Worm (Caenorhabditis elegans): ENCODE results near the gene clec-9.

clec-9 gene

ce11 chrV:16692988-16693387 lies 13.5 kb downstream of the clec-9 start:
- TF ChIP-seq ceh-16 (tag; optimal IDR thresholded peaks at IDR 0.05) (no peak), elt-1 (tag; optimal IDR thresholded peaks at IDR 0.05) (no peak), unc-62 (GFP tag; optimal IDR thresholded peaks at IDR 0.05) (no peak), alr-1 (tag; optimal IDR thresholded peaks at IDR 0.05) (no peak), unc-39 (tag; optimal IDR thresholded peaks at IDR 0.05) (no peak), lin-11 (tag; optimal IDR thresholded peaks at IDR 0.05) (no peak), nhr-12 (tag; optimal IDR thresholded peaks at IDR 0.05) (no peak), mab-5 (tag; optimal IDR thresholded peaks at IDR 0.05) (no peak), unc-55 (GFP tag; optimal IDR thresholded peaks at IDR 0.05) (no peak), sem-4 (tag; optimal IDR thresholded peaks at IDR 0.05) (no peak), ztf-11 (tag; optimal IDR thresholded peaks at IDR 0.05) (no peak), nhr-25 (tag; optimal IDR thresholded peaks at IDR 0.05) (no peak), mbf-1 (tag; optimal IDR thresholded peaks at IDR 0.05) (no peak), sma-9 (GFP tag; optimal IDR thresholded peaks at IDR 0.05) (no peak), sma-9 (tag; optimal IDR thresholded peaks at IDR 0.05) (no peak), zag-1 (tag; optimal IDR thresholded peaks at IDR 0.05) (no peak), fos-1 (tag; optimal IDR thresholded peaks at IDR 0.05) (no peak), gmeb-1 (tag; optimal IDR thresholded peaks at IDR 0.05) (no peak)

- no peak for TF ChIP-seq blmp-1 (tag; optimal IDR thresholded peaks at IDR 0.05; ENCODE audit: insufficient read depth)
- no peak for TF ChIP-seq mab-5 (tag; optimal IDR thresholded peaks at IDR 0.05)
- no peak for TF ChIP-seq skn-1 (tag; optimal IDR thresholded peaks at IDR 0.05)
- no peak for TF ChIP-seq nhr-23 (tag; optimal IDR thresholded peaks at IDR 0.05)
- TF ChIP-seq nhr-25 (tag; optimal IDR thresholded peaks at IDR 0.05), result no peak
- TF ChIP-seq nhr-6 (tag; optimal IDR thresholded peaks at IDR 0.05), result no peak
- no peak for TF ChIP-seq ztf-1 (GFP tag; conservative IDR thresholded peaks at IDR 0.05)
- TF ChIP-seq lin-39 (tag; optimal IDR thresholded peaks at IDR 0.05), result no peak
- TF ChIP-seq unc-39 (tag; optimal IDR thresholded peaks at IDR 0.05), result no peak
- TF ChIP-seq unc-55 (GFP tag; optimal IDR thresholded peaks at IDR 0.05), result no peak
- TF ChIP-seq R02D3.7 (tag; optimal IDR thresholded peaks at IDR 0.05), result no peak
- no peak for TF ChIP-seq sma-9 (GFP tag; optimal IDR thresholded peaks at IDR 0.05)
- no peak for TF ChIP-seq sma-9 (tag; optimal IDR thresholded peaks at IDR 0.05)
- no peak for TF ChIP-seq ZK546.5 (tag; optimal IDR thresholded peaks at IDR 0.05)
- no peak for TF ChIP-seq mdl-1 (tag; optimal IDR thresholded peaks at IDR 0.05)
- TF ChIP-seq sma-3 (GFP tag; optimal IDR thresholded peaks at IDR 0.05), result no peak
- TF ChIP-seq nhr-129 (tag; optimal IDR thresholded peaks at IDR 0.05), result no peak
- no peak for TF ChIP-seq nhr-12 (tag; optimal IDR thresholded peaks at IDR 0.05)
Observed at ce11 chrV:16687227-16687626, 19.2 kb downstream of the clec-9 start, which contains the start of gene srz-102. srz-102 (plus strand) TSS chrV:16687527.

ce11 chrV:16685725-16686124 lies 20.7 kb downstream of the clec-9 start, which contains the start of gene srw-43:
srw-43 (plus strand) TSS chrV:16686025.
- no peak for TF ChIP-seq sma-3 (GFP tag; optimal IDR thresholded peaks at IDR 0.05)
- TF ChIP-seq unc-62 (GFP tag; optimal IDR thresholded peaks at IDR 0.05), result no peak
- no peak for TF ChIP-seq nhr-12 (tag; optimal IDR thresholded peaks at IDR 0.05)
- no peak for TF ChIP-seq lsy-2 (tag; optimal IDR thresholded peaks at IDR 0.05)
- TF ChIP-seq blmp-1 (tag; optimal IDR thresholded peaks at IDR 0.05; ENCODE audit: insufficient read depth), result no peak
- TF ChIP-seq R02D3.7 (tag; optimal IDR thresholded peaks at IDR 0.05), result no peak
- TF ChIP-seq nhr-237 (tag; optimal IDR thresholded peaks at IDR 0.05), result no peak
- no peak for TF ChIP-seq nhr-21 (tag; optimal IDR thresholded peaks at IDR 0.05)
- no peak for TF ChIP-seq ztf-1 (GFP tag; conservative IDR thresholded peaks at IDR 0.05)
- TF ChIP-seq nhr-129 (tag; optimal IDR thresholded peaks at IDR 0.05), result no peak
- no peak for TF ChIP-seq dmd-4 (tag; optimal IDR thresholded peaks at IDR 0.05)
- TF ChIP-seq Y55F3AM.14 (GFP tag; optimal IDR thresholded peaks at IDR 0.05), result no peak
- TF ChIP-seq lin-11 (tag; optimal IDR thresholded peaks at IDR 0.05), result no peak
- no peak for TF ChIP-seq unc-39 (tag; optimal IDR thresholded peaks at IDR 0.05)
- no peak for TF ChIP-seq mbf-1 (tag; optimal IDR thresholded peaks at IDR 0.05)
- no peak for TF ChIP-seq ceh-16 (tag; optimal IDR thresholded peaks at IDR 0.05)

- TF ChIP-seq C34F6.9 (tag; optimal IDR thresholded peaks at IDR 0.05) (no peak), nhr-25 (tag; optimal IDR thresholded peaks at IDR 0.05) (no peak), crh-2 (tag; optimal IDR thresholded peaks at IDR 0.05) (no peak), nhr-6 (tag; optimal IDR thresholded peaks at IDR 0.05) (no peak), ama-1 (optimal IDR thresholded peaks at IDR 0.05) (no peak), nhr-129 (tag; optimal IDR thresholded peaks at IDR 0.05) (no peak), elt-1 (tag; optimal IDR thresholded peaks at IDR 0.05) (no peak), unc-39 (tag; optimal IDR thresholded peaks at IDR 0.05) (no peak), sem-4 (tag; optimal IDR thresholded peaks at IDR 0.05) (no peak), alr-1 (tag; optimal IDR thresholded peaks at IDR 0.05) (no peak), ceh-16 (tag; optimal IDR thresholded peaks at IDR 0.05) (no peak), unc-55 (GFP tag; optimal IDR thresholded peaks at IDR 0.05) (no peak), lin-39 (tag; optimal IDR thresholded peaks at IDR 0.05) (no peak), nhr-77 (tag; optimal IDR thresholded peaks at IDR 0.05) (no peak), egl-27 (tag; optimal IDR thresholded peaks at IDR 0.05) (no peak), aly-2 (tag; optimal IDR thresholded peaks at IDR 0.05) (no peak), nhr-10 (tag; optimal IDR thresholded peaks at IDR 0.05) (no peak), nhr-12 (tag; optimal IDR thresholded peaks at IDR 0.05) (no peak), elt-3 (tag; optimal IDR thresholded peaks at IDR 0.05) (no peak), ceh-82 (tag; optimal IDR thresholded peaks at IDR 0.05) (no peak)
Observed at ce11 chrV:16683359-16683758, 23.1 kb downstream of the clec-9 start.
